Fruit fly (Drosophila melanogaster): Measurements from ENCODE around the gene hbt.
A peak's percentile ranks its signal among the peaks of the same experiment; 100 is the strongest.

DNA sequence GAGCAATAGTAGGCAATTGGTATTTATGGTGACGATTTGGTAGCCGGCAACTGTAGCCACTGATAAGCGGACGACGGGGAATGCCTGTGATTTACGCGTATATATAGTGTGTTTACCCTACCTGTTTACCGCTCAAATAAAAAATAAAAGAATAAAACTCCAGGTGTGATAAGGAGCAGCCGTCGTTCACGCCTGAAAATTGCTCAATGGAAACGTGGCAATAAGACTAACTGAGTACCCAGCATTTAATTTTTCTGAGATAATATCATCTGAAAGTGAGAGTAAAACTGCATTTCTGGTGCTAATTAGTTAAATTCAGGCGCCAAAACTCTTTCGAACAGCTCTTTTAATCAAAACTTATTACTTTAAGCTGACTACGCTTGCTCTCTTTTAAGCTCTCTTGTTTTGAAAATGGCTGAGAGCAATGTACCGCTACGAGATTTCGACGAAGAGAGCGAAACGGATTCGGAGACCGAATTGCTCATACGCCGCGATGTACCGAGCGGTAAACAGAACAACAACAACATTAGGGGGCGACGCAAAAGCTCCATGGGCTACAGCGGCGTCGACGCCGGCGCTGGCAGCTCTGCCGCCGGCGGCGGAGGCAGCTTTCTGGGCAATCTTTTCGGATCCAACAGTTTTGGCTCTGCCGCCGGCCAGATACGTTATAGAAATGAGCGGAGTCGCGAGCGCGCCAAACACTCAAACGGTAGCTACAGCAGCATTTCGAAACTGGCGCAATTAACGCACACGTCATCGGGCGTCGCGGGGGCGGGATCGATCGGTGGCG, 40.5 kb downstream of the hbt start:
- no peak for TF ChIP-seq psq (optimal IDR thresholded peaks at IDR 0.05)
- TF ChIP-seq Dll (optimal IDR thresholded peaks at IDR 0.05), result peak; percentile 57
- TF ChIP-seq CG8478 (optimal IDR thresholded peaks at IDR 0.05), result no peak
- no peak for TF ChIP-seq usp (GFP tag; optimal IDR thresholded peaks at IDR 0.05)
- no peak for TF ChIP-seq pan (optimal IDR thresholded peaks at IDR 0.05)
- no peak for TF ChIP-seq EcR (GFP tag; optimal IDR thresholded peaks at IDR 0.05)
